Fruit fly (Drosophila melanogaster) whole organism, embryonic: ENCODE results near the gene Art9.

Experiments used
- B-H1 ChIP-seq: fragments of 200-800 bp; sonication (Bioruptor generic); IDR thresholded peaks from 3 replicates; pipeline ENCODE4 v1.3.6; 2022; ENCODE audit warnings: missing biosample characterization, missing genetic modification characterization
- CG10543 ChIP-seq: fragments of 200-800 bp; sonication (Bioruptor generic); optimal IDR thresholded peaks from 3 replicates; lab custom pipeline; 2017; ENCODE audit warnings: missing biosample characterization, mild to moderate bottlenecking, missing genetic modification characterization, moderate library complexity
- CG10959 ChIP-seq: fragments of 200-800 bp; sonication (Bioruptor generic); IDR thresholded peaks from 2 replicates; pipeline ENCODE4 v1.3.6; 2022; ENCODE audit warnings: missing biosample characterization, missing genetic modification characterization
- CG13287 ChIP-seq: fragments of 200-800 bp; sonication (Bioruptor generic); IDR thresholded peaks from 2 replicates; pipeline ENCODE4 v1.3.6; 2022; ENCODE audit warnings: missing biosample characterization, missing genetic modification characterization; ENCODE audit not compliant: partially characterized antibody
- CG14965 ChIP-seq: fragments of 200-800 bp; sonication (Bioruptor generic); optimal IDR thresholded peaks from 2 replicates; lab custom pipeline; 2016; ENCODE audit warnings: missing biosample characterization, missing genetic modification characterization, borderline replicate concordance
- CG1529 ChIP-seq: fragments of 200-800 bp; sonication (Bioruptor generic); optimal IDR thresholded peaks from 3 replicates; lab custom pipeline; 2018; ENCODE audit warnings: missing biosample characterization, missing genetic modification characterization
- CG15479 ChIP-seq: fragments of 200-800 bp; sonication (Bioruptor generic); optimal IDR thresholded peaks from 3 replicates; lab custom pipeline; 2019; ENCODE audit warnings: missing biosample characterization, mild to moderate bottlenecking, missing genetic modification characterization, moderate library complexity
- CG1603 ChIP-seq: fragments of 200-800 bp; sonication (Bioruptor generic); optimal IDR thresholded peaks from 2 replicates; lab custom pipeline; 2019; ENCODE audit warnings: missing biosample characterization, mild to moderate bottlenecking, missing genetic modification characterization, moderate library complexity
- CG1832 ChIP-seq: fragments of 200-800 bp; sonication (Bioruptor generic); optimal IDR thresholded peaks from 2 replicates; lab custom pipeline; 2017; ENCODE audit warnings: missing biosample characterization, mild to moderate bottlenecking, missing genetic modification characterization, inconsistent platforms
- CG18764 ChIP-seq: fragments of 200-800 bp; sonication (Bioruptor generic); optimal IDR thresholded peaks from 3 replicates; lab custom pipeline; 2016; ENCODE audit warnings: missing biosample characterization, missing genetic modification characterization
- CG30403 ChIP-seq: fragments of 200-800 bp; sonication (Bioruptor generic); optimal IDR thresholded peaks from 3 replicates; lab custom pipeline; 2016; ENCODE audit warnings: missing biosample characterization, missing genetic modification characterization
- CG32767 ChIP-seq: fragments of 200-800 bp; sonication (Bioruptor generic); IDR thresholded peaks from 2 replicates; pipeline ENCODE4 v1.3.6; 2022; ENCODE audit warnings: missing biosample characterization, missing genetic modification characterization
- CG34224 ChIP-seq: fragments of 200-800 bp; sonication (Bioruptor generic); IDR thresholded peaks from 3 replicates; pipeline ENCODE4 v1.3.6; 2022; ENCODE audit warnings: missing biosample characterization, missing genetic modification characterization; ENCODE audit not compliant: partially characterized antibody
- CG4730 ChIP-seq: fragments of 200-800 bp; sonication (Bioruptor generic); IDR thresholded peaks from 2 replicates; pipeline ENCODE4 v1.3.6; 2022; ENCODE audit warnings: missing biosample characterization, missing genetic modification characterization
- CG7987 ChIP-seq: fragments of 200-800 bp; sonication (Bioruptor generic); optimal IDR thresholded peaks from 2 replicates; lab custom pipeline; 2018; ENCODE audit warnings: missing biosample characterization, mild to moderate bottlenecking, missing genetic modification characterization, moderate library complexity
- CTCF ChIP-seq: fragments of 200-800 bp; sonication (Bioruptor generic); optimal IDR thresholded peaks from 2 replicates; lab custom pipeline; 2017; ENCODE audit warnings: missing biosample characterization, mild to moderate bottlenecking, missing genetic modification characterization, moderate library complexity
- Dll ChIP-seq: fragments of 200-800 bp; sonication (Bioruptor generic); IDR thresholded peaks from 4 replicates; pipeline ENCODE4 v1.3.6; 2022; ENCODE audit warnings: missing biosample characterization, missing genetic modification characterization; ENCODE audit not compliant: partially characterized antibody
- Dp ChIP-seq: fragments of 200-800 bp; sonication (Bioruptor generic); optimal IDR thresholded peaks from 2 replicates; lab custom pipeline; 2018; ENCODE audit warnings: missing biosample characterization, mild to moderate bottlenecking, missing genetic modification characterization, moderate library complexity
- Ets65A ChIP-seq: fragments of 200-800 bp; sonication (Bioruptor generic); peaks from one replicate; lab custom pipeline; 2016; ENCODE audit warnings: missing biosample characterization, missing genetic modification characterization
- H15 ChIP-seq: fragments of 200-800 bp; sonication (Bioruptor generic); IDR thresholded peaks from 3 replicates; pipeline ENCODE4 v1.3.6; 2022; ENCODE audit warnings: missing biosample characterization, missing genetic modification characterization
- HLH54F ChIP-seq: fragments of 200-800 bp; sonication (Bioruptor generic); optimal IDR thresholded peaks from 3 replicates; lab custom pipeline; 2016; ENCODE audit warnings: missing biosample characterization, missing genetic modification characterization
- HLHmδ ChIP-seq: fragments of 200-800 bp; sonication (Bioruptor generic); optimal IDR thresholded peaks from 2 replicates; lab custom pipeline; 2018; ENCODE audit warnings: missing biosample characterization, mild to moderate bottlenecking, missing genetic modification characterization, moderate library complexity
- MBD-R2 ChIP-seq: fragments of 200-800 bp; sonication (Bioruptor generic); IDR thresholded peaks from 2 replicates; pipeline ENCODE4 v1.3.6; 2022; ENCODE audit warnings: missing biosample characterization, missing genetic modification characterization
- Optix ChIP-seq: fragments of 200-800 bp; sonication (Bioruptor generic); IDR thresholded peaks from 3 replicates; pipeline ENCODE4 v1.3.6; 2022; ENCODE audit warnings: missing biosample characterization, missing genetic modification characterization
- PHDP ChIP-seq: fragments of 200-800 bp; sonication (Bioruptor generic); optimal IDR thresholded peaks from 3 replicates; lab custom pipeline; 2018; ENCODE audit warnings: missing biosample characterization, mild to moderate bottlenecking, missing genetic modification characterization, moderate library complexity
- Rx ChIP-seq: fragments of 200-800 bp; sonication (Bioruptor generic); IDR thresholded peaks from 2 replicates; pipeline ENCODE4 v1.3.6; 2022; ENCODE audit warnings: missing biosample characterization, missing genetic modification characterization
- Xrp1 ChIP-seq: fragments of 200-800 bp; sonication (Bioruptor generic); IDR thresholded peaks from 2 replicates; pipeline ENCODE4 v1.3.6; 2022; ENCODE audit warnings: missing biosample characterization, missing genetic modification characterization
- ab ChIP-seq: fragments of 200-800 bp; sonication (Bioruptor generic); optimal IDR thresholded peaks from 2 replicates; lab custom pipeline; 2016; ENCODE audit warnings: missing biosample characterization, missing genetic modification characterization
- chinmo ChIP-seq: fragments of 200-800 bp; sonication (Bioruptor generic); IDR thresholded peaks from 4 replicates; pipeline ENCODE4 v1.3.6; 2022; ENCODE audit warnings: missing biosample characterization, missing genetic modification characterization; ENCODE audit not compliant: partially characterized antibody
- crol ChIP-seq: fragments of 200-800 bp; sonication (Bioruptor generic); IDR thresholded peaks from 2 replicates; pipeline ENCODE4 v1.3.6; 2022; ENCODE audit warnings: missing biosample characterization, missing genetic modification characterization
- danr ChIP-seq: fragments of 200-800 bp; sonication (Bioruptor generic); IDR thresholded peaks from 2 replicates; pipeline ENCODE4 v1.3.6; 2022; ENCODE audit warnings: missing biosample characterization, missing genetic modification characterization
- disco-r ChIP-seq: fragments of 200-800 bp; sonication (Bioruptor generic); optimal IDR thresholded peaks from 2 replicates; lab custom pipeline; 2016; ENCODE audit warnings: missing biosample characterization, missing genetic modification characterization
- emc ChIP-seq: fragments of 200-800 bp; sonication (Bioruptor generic); optimal IDR thresholded peaks from 2 replicates; lab custom pipeline; 2016; ENCODE audit warnings: missing biosample characterization, missing genetic modification characterization
- ems ChIP-seq: fragments of 200-800 bp; sonication (Bioruptor generic); optimal IDR thresholded peaks from 3 replicates; lab custom pipeline; 2016; ENCODE audit warnings: missing biosample characterization, missing genetic modification characterization
- gce ChIP-seq: fragments of 200-800 bp; sonication (Bioruptor generic); IDR thresholded peaks from 3 replicates; pipeline ENCODE4 v1.3.6; 2022; ENCODE audit warnings: missing biosample characterization, missing genetic modification characterization
- hb ChIP-seq: fragments of 200-800 bp; sonication (Bioruptor generic); IDR thresholded peaks from 3 replicates; pipeline ENCODE4 v1.3.6; 2022; ENCODE audit warnings: missing biosample characterization, missing genetic modification characterization; ENCODE audit not compliant: partially characterized antibody
- kay ChIP-seq: fragments of 200-800 bp; sonication (Bioruptor generic); optimal IDR thresholded peaks from 2 replicates; lab custom pipeline; 2016; ENCODE audit warnings: missing biosample characterization, missing genetic modification characterization
- lbe ChIP-seq: fragments of 200-800 bp; sonication (Bioruptor generic); optimal IDR thresholded peaks from 2 replicates; lab custom pipeline; 2016; ENCODE audit warnings: missing biosample characterization, mild to moderate bottlenecking, missing genetic modification characterization
- lola ChIP-seq, 3 experiments: fragments of >200 bp in 2 of 3; fragments of 200-800 bp in 1 of 3; sonication (Bioruptor generic) in 1 of 3; optimal IDR thresholded peaks; 2 replicates each; lab custom pipeline; 2017 to 2019; ENCODE audit warnings: missing biosample characterization in 3 of 3, missing genetic modification characterization in 3 of 3, mild to moderate bottlenecking in 1 of 3, moderate library complexity in 1 of 3
- pb ChIP-seq: fragments of 200-800 bp; sonication (Bioruptor generic); optimal IDR thresholded peaks from 3 replicates; lab custom pipeline; 2016; ENCODE audit warnings: missing biosample characterization, missing genetic modification characterization
- sens ChIP-seq: fragments of 200-800 bp; sonication (Bioruptor generic); peaks from one replicate; lab custom pipeline; 2016; ENCODE audit warnings: missing biosample characterization, missing genetic modification characterization
- sob ChIP-seq: fragments of 200-800 bp; sonication (Bioruptor generic); IDR thresholded peaks from 2 replicates; pipeline ENCODE4 v1.3.6; 2022; ENCODE audit warnings: missing biosample characterization, missing genetic modification characterization
- stwl ChIP-seq: fragments of 200-800 bp; sonication (Bioruptor generic); optimal IDR thresholded peaks from 3 replicates; lab custom pipeline; 2018; ENCODE audit warnings: missing biosample characterization, mild to moderate bottlenecking, missing genetic modification characterization, moderate library complexity
- tll ChIP-seq, 2 experiments: fragments of 200-800 bp in 1 of 2; fragments of >200 bp in 1 of 2; sonication (Bioruptor generic) in 1 of 2; optimal IDR thresholded peaks; 2 replicates each; lab custom pipeline; 2017 to 2019; ENCODE audit warnings: missing biosample characterization in 2 of 2, missing genetic modification characterization in 2 of 2, mild to moderate bottlenecking in 1 of 2, moderate library complexity in 1 of 2
- unc-4 ChIP-seq: fragments of 200-800 bp; sonication (Bioruptor generic); IDR thresholded peaks from 2 replicates; pipeline ENCODE4 v1.3.6; 2022; ENCODE audit warnings: missing biosample characterization, missing genetic modification characterization; ENCODE audit not compliant: partially characterized antibody

The Art9 gene

DNA sequence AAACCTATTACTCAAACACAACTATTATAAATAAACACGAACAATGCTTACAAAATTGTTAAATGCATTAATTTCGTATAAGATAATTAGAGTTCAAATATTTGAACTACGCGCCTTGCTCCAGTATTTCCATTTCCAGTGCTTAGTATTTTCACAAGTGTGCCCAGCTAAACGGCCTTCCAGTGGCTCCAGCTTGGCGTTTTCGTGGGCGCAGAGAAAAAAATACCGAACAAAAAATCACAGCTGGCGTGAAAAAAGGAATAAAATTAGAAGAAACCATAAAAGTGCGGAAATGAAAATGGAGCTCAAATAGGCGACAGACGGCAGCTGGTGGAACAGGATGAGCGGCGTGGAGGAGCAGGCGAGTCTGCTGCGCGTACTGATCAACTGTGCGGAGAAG is 15.3 kb upstream of the Art9 start, which contains the start of gene Ipp (continued):
- no peak for TF ChIP-seq CG1832 (GFP tag; lab: Kevin White, UChicago)
- TF ChIP-seq B-H1 (GFP tag; lab: Robert Waterston, UW) = no peak
- TF ChIP-seq CG32767 (GFP tag; lab: Robert Waterston, UW) = no peak
- TF ChIP-seq CG34224 = no peak
- TF ChIP-seq CTCF (GFP tag; lab: Kevin White, UChicago) = peak; percentile 24
- peak; percentile 66 for TF ChIP-seq MBD-R2 (GFP tag; lab: Robert Waterston, UW)
- TF ChIP-seq CG4730 (GFP tag; lab: Robert Waterston, UW) = no peak
- no peak for TF ChIP-seq pb (GFP tag; lab: Kevin White, UChicago)
- TF ChIP-seq Xrp1 = no peak
- peak; percentile 85 for TF ChIP-seq Dp (GFP tag; lab: Kevin White, UChicago)
- no peak for TF ChIP-seq CG7987 (GFP tag; lab: Kevin White, UChicago)
- TF ChIP-seq Rx = no peak
- TF ChIP-seq CG10543 (GFP tag; lab: Kevin White, UChicago) = no peak
- TF ChIP-seq PHDP (tag; lab: Kevin White, UChicago) = no peak
- no peak for TF ChIP-seq danr
- TF ChIP-seq CG1529 (GFP tag; lab: Kevin White, UChicago) = no peak
- TF ChIP-seq crol (GFP tag; lab: Robert Waterston, UW) = no peak
- TF ChIP-seq hb (GFP tag; lab: Robert Waterston, UW) = no peak
- TF ChIP-seq unc-4 = peak; percentile 47; the same call in 1 of the 2 replicates
- peak; percentile 80 for TF ChIP-seq sens
- TF ChIP-seq Optix = no peak
- no peak for TF ChIP-seq ab (GFP tag; lab: Kevin White, UChicago)
- TF ChIP-seq H15 (GFP tag; lab: Robert Waterston, UW) = no peak
- no peak for TF ChIP-seq CG14965 (GFP tag; lab: Kevin White, UChicago)
- no peak for TF ChIP-seq CG18764
- TF ChIP-seq CG30403 (GFP tag; lab: Kevin White, UChicago) = no peak
- TF ChIP-seq CG1603 (tag; lab: Kevin White, UChicago) = peak; percentile 39
- peak; percentile 58 for TF ChIP-seq stwl
- TF ChIP-seq lola (GFP tag; optimal IDR thresholded peaks at IDR 0.05; lab: Kevin White, UChicago) = no peak
- no peak for TF ChIP-seq HLH54F (GFP tag; lab: Kevin White, UChicago)
- no peak for TF ChIP-seq CG15479 (GFP tag; lab: Kevin White, UChicago)
- TF ChIP-seq disco-r (GFP tag; lab: Kevin White, UChicago) = no peak
- TF ChIP-seq lbe = no peak
- TF ChIP-seq kay (GFP tag; lab: Kevin White, UChicago) = no peak
- no peak for TF ChIP-seq HLHmδ (GFP tag; lab: Kevin White, UChicago)
- TF ChIP-seq sob = no peak
- TF ChIP-seq Ets65A (GFP tag; lab: Kevin White, UChicago) = no peak
- TF ChIP-seq Dll = peak; percentile 27; the same call in 1 of the 4 replicates
- peak; percentile 42 for TF ChIP-seq CG13287 (GFP tag; lab: Robert Waterston, UW)
- TF ChIP-seq CG10959 (GFP tag; lab: Robert Waterston, UW) = no peak
- TF ChIP-seq tll (GFP tag; optimal IDR thresholded peaks at IDR 0.05; lab: Kevin White, UChicago) = no peak
- 0 out of 4 replicates have a peak, but pooled peaks have one; percentile 9 for TF ChIP-seq chinmo (GFP tag; lab: Robert Waterston, UW)
- no peak for TF ChIP-seq emc (GFP tag; lab: Kevin White, UChicago)
- no peak for TF ChIP-seq gce (GFP tag; lab: Robert Waterston, UW)
- no peak for TF ChIP-seq ems
- TF ChIP-seq, all 482 proteins: peak for 39
